Comparison of ENCODE assay signal across 1 fruit fly cellular context in genomic region chrX:19361406-19361859, dm6.
TF ChIP-seq lines count a peak whose summit lies in the region.

No protein-coding gene starts in this region.

TF ChIP-seq in whole organism, embryonic, 481 proteins besides CTCF, POLR2A, EP300 and RAD21 (continued from another document and continues in another):
- TF ChIP-seq B-H2 (GFP tag; optimal IDR thresholded peaks at IDR 0.05; lab: Kevin White, UChicago) (no peak), lbe (GFP tag; optimal IDR thresholded peaks at IDR 0.05; lab: Kevin White, UChicago) (peak; percentile 17), lov (optimal IDR thresholded peaks at IDR 0.05; lab: Kevin White, UChicago) (no peak), lov (GFP tag; IDR thresholded peaks at IDR 0.05; lab: Robert Waterston, UW) (no peak), fd3F (GFP tag; optimal IDR thresholded peaks at IDR 0.05; lab: Kevin White, UChicago) (no peak), tin (GFP tag; optimal IDR thresholded peaks at IDR 0.05; lab: Kevin White, UChicago) (peak; percentile 53), D19B (GFP tag; optimal IDR thresholded peaks at IDR 0.05; lab: Kevin White, UChicago) (no peak), hbn (GFP tag; IDR thresholded peaks at IDR 0.05; lab: Robert Waterston, UW; ENCODE audit: partially characterized antibody) (no peak), caup (GFP tag; optimal IDR thresholded peaks at IDR 0.05; lab: Kevin White, UChicago; ENCODE audit: severe bottlenecking) (no peak), ash1 (GFP tag; optimal IDR thresholded peaks at IDR 0.05; lab: Kevin White, UChicago) (no peak), amos (GFP tag; IDR thresholded peaks at IDR 0.05; lab: Robert Waterston, UW; ENCODE audit: partially characterized antibody) (no peak), Spps (tag; optimal IDR thresholded peaks at IDR 0.05; lab: Kevin White, UChicago) (no peak), CG12659 (GFP tag; optimal IDR thresholded peaks at IDR 0.05; lab: Kevin White, UChicago) (peak; percentile 34), Sry-δ (GFP tag; optimal IDR thresholded peaks at IDR 0.05; lab: Kevin White, UChicago) (no peak), usp (GFP tag; optimal IDR thresholded peaks at IDR 0.05; lab: Kevin White, UChicago) (no peak), hkb (optimal IDR thresholded peaks at IDR 0.05; lab: Kevin White, UChicago) (no peak), hkb (GFP tag; IDR thresholded peaks at IDR 0.05; lab: Robert Waterston, UW) (peak; percentile 62), mirr (GFP tag; optimal IDR thresholded peaks at IDR 0.05; lab: Kevin White, UChicago) (no peak), repo (GFP tag; optimal IDR thresholded peaks at IDR 0.05; lab: Kevin White, UChicago) (no peak), mld (GFP tag; IDR thresholded peaks at IDR 0.05; lab: Robert Waterston, UW; ENCODE audit: partially characterized antibody) (no peak), gcm2 (GFP tag; optimal IDR thresholded peaks at IDR 0.05; lab: Kevin White, UChicago) (no peak), wek (GFP tag; optimal IDR thresholded peaks at IDR 0.05; lab: Kevin White, UChicago) (no peak), oc (tag; optimal IDR thresholded peaks at IDR 0.05; lab: Kevin White, UChicago) (peak; percentile 20), btn (GFP tag; optimal IDR thresholded peaks at IDR 0.05; lab: Kevin White, UChicago) (no peak), CG17361 (GFP tag; IDR thresholded peaks at IDR 0.05; lab: Robert Waterston, UW) (peak; percentile 71), pzg (GFP tag; optimal IDR thresholded peaks at IDR 0.05; lab: Kevin White, UChicago) (no peak), sens-2 (GFP tag; IDR thresholded peaks at IDR 0.05; lab: Robert Waterston, UW) (no peak), Camta (GFP tag; optimal IDR thresholded peaks at IDR 0.05; lab: Kevin White, UChicago) (no peak), CG10267 (tag; optimal IDR thresholded peaks at IDR 0.05; lab: Kevin White, UChicago) (peak; percentile 49), hb (GFP tag; IDR thresholded peaks at IDR 0.05; lab: Robert Waterston, UW; ENCODE audit: partially characterized antibody) (no peak), CG8388 (GFP tag; optimal IDR thresholded peaks at IDR 0.05; lab: Kevin White, UChicago) (peak; percentile 24), nerfin-2 (GFP tag; IDR thresholded peaks at IDR 0.05; lab: Robert Waterston, UW; ENCODE audit: partially characterized antibody) (no peak), Bdp1 (GFP tag; optimal IDR thresholded peaks at IDR 0.05; lab: Kevin White, UChicago) (peak; percentile 19), CHES-1-like (GFP tag; optimal IDR thresholded peaks at IDR 0.05; lab: Kevin White, UChicago) (peak; percentile 22), CG1233 (GFP tag; optimal IDR thresholded peaks at IDR 0.05; lab: Kevin White, UChicago) (no peak), Hmr (GFP tag; optimal IDR thresholded peaks at IDR 0.05; lab: Kevin White, UChicago) (peak; percentile 67), fd96Cb (tag; optimal IDR thresholded peaks at IDR 0.05; lab: Kevin White, UChicago) (peak; percentile 53), CG8944 (GFP tag; optimal IDR thresholded peaks at IDR 0.05; lab: Kevin White, UChicago) (peak; percentile 3), Scr (GFP tag; IDR thresholded peaks at IDR 0.05; lab: Robert Waterston, UW; ENCODE audit: partially characterized antibody) (no peak), gt (GFP tag; IDR thresholded peaks at IDR 0.05; lab: Robert Waterston, UW) (no peak), Elba2 (GFP tag; optimal IDR thresholded peaks at IDR 0.05; lab: Kevin White, UChicago) (peak; percentile 74), CG9215 (GFP tag; IDR thresholded peaks at IDR 0.05; lab: Robert Waterston, UW) (no peak), CG8290 (GFP tag; optimal IDR thresholded peaks at IDR 0.05; lab: Kevin White, UChicago) (no peak), CG8290 (tag; optimal IDR thresholded peaks at IDR 0.05; lab: Kevin White, UChicago) (peak in 1 of 2 experiments; percentile 18), CG18764 (GFP tag; optimal IDR thresholded peaks at IDR 0.05; lab: Kevin White, UChicago) (peak; percentile 46), CG4707 (GFP tag; optimal IDR thresholded peaks at IDR 0.05; lab: Kevin White, UChicago) (peak; percentile 45), ttk (GFP tag; IDR thresholded peaks at IDR 0.05; lab: Robert Waterston, UW) (no peak), Med (GFP tag; lab: Kevin White, UChicago) (peak; percentile 91), stwl (tag; optimal IDR thresholded peaks at IDR 0.05; lab: Kevin White, UChicago) (no peak), gce (GFP tag; IDR thresholded peaks at IDR 0.05; lab: Robert Waterston, UW) (no peak), CG6683 (GFP tag; optimal IDR thresholded peaks at IDR 0.05; lab: Kevin White, UChicago) (peak; percentile 2), CG6654 (GFP tag; optimal IDR thresholded peaks at IDR 0.05; lab: Kevin White, UChicago) (peak; percentile 26), chinmo (GFP tag; IDR thresholded peaks at IDR 0.05; lab: Robert Waterston, UW; ENCODE audit: partially characterized antibody) (no peak), CG17359 (tag; optimal IDR thresholded peaks at IDR 0.05; lab: Kevin White, UChicago) (peak; percentile 73), CG3281 (GFP tag; optimal IDR thresholded peaks at IDR 0.05; lab: Kevin White, UChicago) (peak; percentile 40), CG11723 (GFP tag; optimal IDR thresholded peaks at IDR 0.05; lab: Kevin White, UChicago) (peak; percentile 23), Sry-β (GFP tag; optimal IDR thresholded peaks at IDR 0.05; lab: Kevin White, UChicago) (no peak), slou (GFP tag; optimal IDR thresholded peaks at IDR 0.05; lab: Kevin White, UChicago) (no peak), CG7786 (GFP tag; optimal IDR thresholded peaks at IDR 0.05; lab: Kevin White, UChicago) (peak; percentile 37), eve (GFP tag; optimal IDR thresholded peaks at IDR 0.05; lab: Kevin White, UChicago) (peak in 1 of 2 experiments; percentile 82), CG7556 (GFP tag; optimal IDR thresholded peaks at IDR 0.05; lab: Kevin White, UChicago) (peak; percentile 72), CG5245 (GFP tag; optimal IDR thresholded peaks at IDR 0.05; lab: Kevin White, UChicago) (peak; percentile 15), CG14860 (GFP tag; IDR thresholded peaks at IDR 0.05; lab: Robert Waterston, UW; ENCODE audit: partially characterized antibody) (no peak), sug (tag; optimal IDR thresholded peaks at IDR 0.05; lab: Kevin White, UChicago) (no peak), Bgb (GFP tag; IDR thresholded peaks at IDR 0.05; lab: Robert Waterston, UW; ENCODE audit: partially characterized antibody) (no peak), CG30403 (GFP tag; optimal IDR thresholded peaks at IDR 0.05; lab: Kevin White, UChicago) (peak; percentile 47), Lpt (GFP tag; optimal IDR thresholded peaks at IDR 0.05; lab: Kevin White, UChicago) (no peak), CG9609 (GFP tag; optimal IDR thresholded peaks at IDR 0.05; lab: Kevin White, UChicago) (peak; percentile 56), CkIIα-i1 (GFP tag; IDR thresholded peaks at IDR 0.05; lab: Robert Waterston, UW) (no peak), CG30431 (GFP tag; optimal IDR thresholded peaks at IDR 0.05; lab: Kevin White, UChicago) (no peak), CG10979 (tag; optimal IDR thresholded peaks at IDR 0.05; lab: Kevin White, UChicago) (peak; percentile 66), kah (GFP tag; optimal IDR thresholded peaks at IDR 0.05; lab: Kevin White, UChicago) (no peak), tx (GFP tag; optimal IDR thresholded peaks at IDR 0.05; lab: Kevin White, UChicago) (peak; percentile 50), Fer2 (tag; optimal IDR thresholded peaks at IDR 0.05; lab: Kevin White, UChicago) (no peak), ara (GFP tag; IDR thresholded peaks at IDR 0.05; lab: Robert Waterston, UW) (no peak), CG13123 (GFP tag; optimal IDR thresholded peaks at IDR 0.05; lab: Kevin White, UChicago) (no peak), CG12071 (GFP tag; optimal IDR thresholded peaks at IDR 0.05; lab: Kevin White, UChicago) (peak; percentile 12), CG15479 (GFP tag; optimal IDR thresholded peaks at IDR 0.05; lab: Kevin White, UChicago) (no peak), CG6272 (GFP tag; IDR thresholded peaks at IDR 0.05; lab: Robert Waterston, UW) (no peak), crol (GFP tag; IDR thresholded peaks at IDR 0.05; lab: Robert Waterston, UW) (no peak), MTF-1 (GFP tag; optimal IDR thresholded peaks at IDR 0.05; lab: Kevin White, UChicago; ENCODE audit: borderline replicate concordance) (no peak), NC2β (GFP tag; optimal IDR thresholded peaks at IDR 0.05; lab: Kevin White, UChicago) (peak; percentile 63), bigmax (GFP tag; optimal IDR thresholded peaks at IDR 0.05; lab: Kevin White, UChicago) (no peak), CG1792 (GFP tag; optimal IDR thresholded peaks at IDR 0.05; lab: Kevin White, UChicago) (peak; percentile 27), cato (GFP tag; optimal IDR thresholded peaks at IDR 0.05; lab: Kevin White, UChicago; ENCODE audit: borderline replicate concordance) (no peak), tap (tag; optimal IDR thresholded peaks at IDR 0.05; lab: Kevin White, UChicago) (peak; percentile 55), Xbp1 (GFP tag; optimal IDR thresholded peaks at IDR 0.05; lab: Kevin White, UChicago) (peak; percentile 55), TFAM (GFP tag; optimal IDR thresholded peaks at IDR 0.05; lab: Kevin White, UChicago) (no peak), pan (optimal IDR thresholded peaks at IDR 0.05; lab: Kevin White, UChicago) (no peak), pan (GFP tag; optimal IDR thresholded peaks at IDR 0.05 in 1 of 2, IDR thresholded peaks at IDR 0.05 in 1 of 2) (no peak), CG10209 (GFP tag; optimal IDR thresholded peaks at IDR 0.05; lab: Kevin White, UChicago) (peak; percentile 30), CG14710 (tag; optimal IDR thresholded peaks at IDR 0.05; lab: Kevin White, UChicago) (peak; percentile 33), CG7987 (GFP tag; optimal IDR thresholded peaks at IDR 0.05; lab: Kevin White, UChicago) (no peak), danr (GFP tag; IDR thresholded peaks at IDR 0.05; lab: Robert Waterston, UW) (no peak), CG15269 (tag; optimal IDR thresholded peaks at IDR 0.05; lab: Kevin White, UChicago) (peak; percentile 13), CG32767 (GFP tag; IDR thresholded peaks at IDR 0.05; lab: Robert Waterston, UW) (peak; percentile 38; the same call in 1 of the 2 replicates), Nf-YC (tag; optimal IDR thresholded peaks at IDR 0.05; lab: Kevin White, UChicago) (no peak), Mes4 (GFP tag; optimal IDR thresholded peaks at IDR 0.05; lab: Kevin White, UChicago) (peak; percentile 51), CG31388 (GFP tag; optimal IDR thresholded peaks at IDR 0.05; lab: Kevin White, UChicago) (no peak), CG4424 (GFP tag; optimal IDR thresholded peaks at IDR 0.05; lab: Kevin White, UChicago) (peak; percentile 46), CG10462 (GFP tag; optimal IDR thresholded peaks at IDR 0.05; lab: Kevin White, UChicago) (no peak), CG4360 (GFP tag; IDR thresholded peaks at IDR 0.05; lab: Robert Waterston, UW) (0 out of 2 replicates have a peak, but pooled peaks have one; percentile 20), Nf-YA (GFP tag; IDR thresholded peaks at IDR 0.05; lab: Robert Waterston, UW) (no peak), HmgZ (tag; optimal IDR thresholded peaks at IDR 0.05; lab: Kevin White, UChicago) (no peak), CG31441 (GFP tag; IDR thresholded peaks at IDR 0.05; lab: Robert Waterston, UW) (peak; percentile 61), tgo (GFP tag; IDR thresholded peaks at IDR 0.05; lab: Robert Waterston, UW) (0 out of 3 replicates have a peak, but pooled peaks have one; percentile 26), h (optimal IDR thresholded peaks at IDR 0.05; lab: Kevin White, UChicago) (no peak), bsh (GFP tag; optimal IDR thresholded peaks at IDR 0.05; lab: Kevin White, UChicago) (peak; percentile 56 to 66), ham (GFP tag; IDR thresholded peaks at IDR 0.05; lab: Robert Waterston, UW) (no peak), CG14667 (GFP tag; IDR thresholded peaks at IDR 0.05; lab: Robert Waterston, UW) (no peak), cad (GFP tag; optimal IDR thresholded peaks at IDR 0.05; lab: Kevin White, UChicago) (no peak), Tbp (GFP tag; optimal IDR thresholded peaks at IDR 0.05; lab: Kevin White, UChicago) (no peak), CG13775 (GFP tag; optimal IDR thresholded peaks at IDR 0.05; lab: Kevin White, UChicago) (peak; percentile 22), seq (GFP tag; IDR thresholded peaks at IDR 0.05; lab: Robert Waterston, UW) (no peak), pb (GFP tag; optimal IDR thresholded peaks at IDR 0.05; lab: Kevin White, UChicago) (peak; percentile 14), lola (GFP tag; optimal IDR thresholded peaks at IDR 0.05; lab: Kevin White, UChicago) (peak in 1 of 3 experiments; percentile 47), CG2116 (GFP tag; optimal IDR thresholded peaks at IDR 0.05; lab: Kevin White, UChicago) (no peak), Gsc (GFP tag; IDR thresholded peaks at IDR 0.05; lab: Robert Waterston, UW) (no peak), her (GFP tag; optimal IDR thresholded peaks at IDR 0.05; lab: Kevin White, UChicago) (peak; percentile 58), Dref (GFP tag; IDR thresholded peaks at IDR 0.05; lab: Robert Waterston, UW) (no peak), nom (GFP tag; optimal IDR thresholded peaks at IDR 0.05; lab: Kevin White, UChicago) (no peak), CG3838 (GFP tag; optimal IDR thresholded peaks at IDR 0.05; lab: Kevin White, UChicago) (peak; percentile 12), CG3065 (GFP tag; optimal IDR thresholded peaks at IDR 0.05; lab: Kevin White, UChicago) (peak; percentile 17), Atf6 (GFP tag; IDR thresholded peaks at IDR 0.05; lab: Robert Waterston, UW) (no peak), CG2712 (tag; optimal IDR thresholded peaks at IDR 0.05; lab: Kevin White, UChicago) (peak; percentile 70), CG9876 (GFP tag; optimal IDR thresholded peaks at IDR 0.05; lab: Kevin White, UChicago) (no peak), chn (GFP tag; optimal IDR thresholded peaks at IDR 0.05; lab: Kevin White, UChicago) (peak; percentile 52), sd (tag; optimal IDR thresholded peaks at IDR 0.05; lab: Kevin White, UChicago) (no peak), br (optimal IDR thresholded peaks at IDR 0.05; lab: Kevin White, UChicago) (no peak), Mad (GFP tag; optimal IDR thresholded peaks at IDR 0.05; lab: Kevin White, UChicago) (no peak), CG10959 (GFP tag; IDR thresholded peaks at IDR 0.05; lab: Robert Waterston, UW) (no peak), grn (GFP tag; optimal IDR thresholded peaks at IDR 0.05; lab: Kevin White, UChicago) (no peak), Taf1 (GFP tag; IDR thresholded peaks at IDR 0.05; lab: Robert Waterston, UW) (no peak), onecut (GFP tag; IDR thresholded peaks at IDR 0.05; lab: Robert Waterston, UW) (no peak), Vsx1 (GFP tag; optimal IDR thresholded peaks at IDR 0.05; lab: Kevin White, UChicago) (peak; percentile 9), CG14050 (GFP tag; IDR thresholded peaks at IDR 0.05; lab: Robert Waterston, UW) (no peak)
